Worm (Caenorhabditis elegans): ENCODE measurements around the gene daf-14.

ce11 chrIV:10273360-10273759 is 22.9 kb downstream of the daf-14 start:
- TF ChIP-seq ama-1 (optimal IDR thresholded peaks at IDR 0.05) (no peak), gmeb-1 (tag; optimal IDR thresholded peaks at IDR 0.05) (no peak), nhr-129 (tag; optimal IDR thresholded peaks at IDR 0.05) (no peak), R02D3.7 (tag; optimal IDR thresholded peaks at IDR 0.05) (no peak), zag-1 (tag; optimal IDR thresholded peaks at IDR 0.05) (no peak)

Measured in whole organism, L2 larva.